Worm (Caenorhabditis elegans) whole organism, early embryonic: ENCODE data around the gene W04E12.9.

Source experiments
- B0310.2 ChIP-seq: sonication (generic microtip); optimal IDR thresholded peaks from 2 replicates; lab custom pipeline; 2016; ENCODE audit warnings: mild to moderate bottlenecking, missing genetic modification characterization, missing compliant biosample characterization
- F13C5.2 ChIP-seq: sonication (generic microtip); optimal IDR thresholded peaks from 2 replicates; lab custom pipeline; 2017; ENCODE audit warnings: mild to moderate bottlenecking, missing genetic modification characterization, inconsistent platforms, missing compliant biosample characterization
- aly-1 ChIP-seq: sonication (generic microtip); optimal IDR thresholded peaks from 2 replicates; lab custom pipeline; 2016; ENCODE audit warnings: missing genetic modification characterization, missing compliant biosample characterization
- ama-1 ChIP-seq: fragments of 150-350 bp; optimal IDR thresholded peaks from 2 replicates; lab custom pipeline; 2014
- ceh-13 ChIP-seq: fragments of 200-800 bp; sonication (Bioruptor generic); optimal IDR thresholded peaks from 2 replicates; lab custom pipeline; 2018; ENCODE audit warnings: mild to moderate bottlenecking, missing genetic modification characterization, missing compliant biosample characterization
- ceh-36 ChIP-seq: sonication (generic microtip); optimal IDR thresholded peaks from 2 replicates; lab custom pipeline; 2016; ENCODE audit warnings: missing genetic modification characterization, inconsistent platforms, missing compliant biosample characterization
- ets-7 ChIP-seq: sonication (generic microtip); optimal IDR thresholded peaks from 2 replicates; lab custom pipeline; 2016; ENCODE audit warnings: missing genotype, missing genetic modification characterization, missing compliant biosample characterization
- flt-1 ChIP-seq: fragments of 200-800 bp; sonication (Bioruptor generic); IDR thresholded peaks from 2 replicates; pipeline ENCODE4 v1.3.6; 2022; ENCODE audit warnings: missing genetic modification characterization, missing compliant biosample characterization
- hmg-4 ChIP-seq: fragments of 200-800 bp; sonication (Bioruptor generic); optimal IDR thresholded peaks from 2 replicates; lab custom pipeline; 2018; ENCODE audit warnings: mild to moderate bottlenecking, missing genetic modification characterization, missing compliant biosample characterization
- pes-1 ChIP-seq: fragments of 200-800 bp; sonication (Bioruptor generic); IDR thresholded peaks from 2 replicates; pipeline ENCODE4 v1.3.6; 2022; ENCODE audit warnings: missing genetic modification reagents, missing genetic modification characterization, missing compliant biosample characterization
- sea-1 ChIP-seq: fragments of 200-800 bp; sonication (Bioruptor generic); conservative IDR thresholded peaks from 2 replicates; pipeline ENCODE4 v1.3.6; 2022; ENCODE audit warnings: missing genetic modification characterization, missing compliant biosample characterization
- tbx-11 ChIP-seq: fragments of 200-800 bp; sonication (Bioruptor generic); IDR thresholded peaks from 2 replicates; pipeline ENCODE4 v1.3.6; 2022; ENCODE audit warnings: missing genetic modification characterization, missing compliant biosample characterization
- tbx-37 ChIP-seq: fragments of 200-800 bp; sonication (Bioruptor generic); conservative IDR thresholded peaks from 2 replicates; pipeline ENCODE4 v1.3.6; 2022; ENCODE audit warnings: missing genetic modification reagents, missing genetic modification characterization, missing compliant biosample characterization
- tra-4 ChIP-seq: sonication (generic microtip); optimal IDR thresholded peaks from 2 replicates; lab custom pipeline; 2017; ENCODE audit warnings: missing genetic modification characterization, missing compliant biosample characterization

DNA sequence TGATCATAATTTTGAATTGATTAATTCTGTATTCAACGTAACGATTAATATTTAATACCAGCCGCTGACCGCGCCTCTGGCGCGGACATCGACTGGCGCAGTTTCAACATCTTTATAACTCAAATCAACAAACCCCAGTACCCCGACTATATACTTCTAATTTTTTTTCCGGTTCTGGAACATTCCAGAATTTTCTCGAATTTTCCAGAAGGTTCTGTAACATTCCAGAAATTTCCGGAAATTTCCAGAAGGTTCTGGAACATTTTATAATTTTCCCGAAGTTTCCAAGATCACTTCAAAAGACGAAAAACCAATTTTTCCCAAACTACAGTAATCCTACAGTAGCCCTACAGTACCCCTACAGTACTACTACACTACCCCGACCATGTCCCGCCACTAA is 22.9 kb downstream of the W04E12.9 start:
- no peak for TF ChIP-seq ceh-36
- TF ChIP-seq B0310.2, result no peak
- TF ChIP-seq F13C5.2 (tag; lab: Kevin White, UChicago), result no peak
- no peak for TF ChIP-seq hmg-4 (GFP tag; lab: Kevin White, UChicago)
- no peak for TF ChIP-seq tra-4 (tag; lab: Kevin White, UChicago)
- TF ChIP-seq ama-1, result no peak
- TF ChIP-seq tbx-37, result no peak
- no peak for TF ChIP-seq ceh-13 (GFP tag; lab: Kevin White, UChicago)
- TF ChIP-seq flt-1, result no peak
- no peak for TF ChIP-seq aly-1 (tag; lab: Kevin White, UChicago)
- no peak for TF ChIP-seq ets-7 (tag; lab: Kevin White, UChicago)
- no peak for TF ChIP-seq tbx-11 (GFP tag; lab: Robert Waterston, UW)
- TF ChIP-seq sea-1 (GFP tag; lab: Robert Waterston, UW), result no peak
- TF ChIP-seq pes-1 (GFP tag; lab: Robert Waterston, UW), result no peak
